Fruit fly (Drosophila melanogaster) whole organism, wandering third instar larva: Measurements from ENCODE around the gene CG31249.
A peak's percentile ranks its signal among the peaks of the same experiment; 100 is the strongest.

Source experiments
- Abd-B ChIP-seq: fragments of >200 bp; optimal IDR thresholded peaks from 2 replicates; lab custom pipeline; 2017; ENCODE audit warnings: missing biosample characterization, missing genetic modification characterization
- Dfd ChIP-seq: fragments of >200 bp; optimal IDR thresholded peaks from 2 replicates; lab custom pipeline; 2017; ENCODE audit warnings: missing biosample characterization, missing genetic modification characterization
- Hnf4 ChIP-seq: fragments of 200-800 bp; sonication (Bioruptor generic); optimal IDR thresholded peaks from 2 replicates; lab custom pipeline; 2016; ENCODE audit warnings: missing biosample characterization, mild to moderate bottlenecking, missing genetic modification characterization
- Hr83 ChIP-seq: fragments of 200-300 bp; sonication (Bioruptor generic); optimal IDR thresholded peaks from 2 replicates; lab custom pipeline; 2016; ENCODE audit warnings: missing biosample characterization, mild to moderate bottlenecking, missing genetic modification characterization, moderate library complexity; ENCODE audit not compliant: poor library complexity, severe bottlenecking
- br ChIP-seq: fragments of 200-800 bp; sonication (Bioruptor generic); optimal IDR thresholded peaks from 2 replicates; lab custom pipeline; 2016; ENCODE audit warnings: missing biosample characterization, missing genetic modification characterization
- ey ChIP-seq: fragments of 200-800 bp; sonication (Bioruptor generic); optimal IDR thresholded peaks from 2 replicates; lab custom pipeline; 2016; ENCODE audit warnings: missing biosample characterization, missing genetic modification characterization
- psq ChIP-seq: fragments of 200-800 bp; sonication (Bioruptor generic); optimal IDR thresholded peaks from 3 replicates; lab custom pipeline; 2017; ENCODE audit warnings: missing biosample characterization, mild to moderate bottlenecking, missing genetic modification characterization, moderate library complexity

DNA sequence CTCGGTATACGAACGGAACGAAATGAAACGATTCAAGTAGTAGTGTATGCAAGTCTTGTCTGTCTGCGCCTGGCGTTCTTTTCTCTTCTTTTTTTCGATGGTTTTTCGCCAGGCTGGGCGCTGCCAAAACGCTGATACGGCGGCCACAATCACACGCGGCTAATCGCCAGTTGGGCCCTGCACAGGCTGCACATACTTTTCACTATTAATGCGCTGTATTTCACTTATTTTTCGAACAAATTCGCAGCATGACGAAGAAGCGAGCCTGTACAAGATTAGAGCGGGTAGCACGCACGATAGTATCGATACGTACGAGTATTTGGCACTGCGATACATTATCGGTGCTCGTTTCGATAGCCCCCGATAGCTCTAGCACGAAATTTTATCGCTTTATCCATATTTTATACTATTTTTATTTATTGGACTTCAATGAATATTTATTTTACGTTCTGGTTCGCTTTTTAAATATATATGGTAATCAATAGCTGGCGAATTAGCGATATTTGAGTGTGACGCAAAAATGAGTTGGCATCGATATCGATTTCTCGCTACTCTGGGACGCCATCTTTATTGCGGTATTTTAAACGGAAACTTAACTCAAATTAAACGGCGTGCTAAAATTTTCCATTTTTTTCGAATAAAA lies 31.3 kb upstream of the CG31249 start, which contains the start of gene osa:
- TF ChIP-seq br = no peak
- TF ChIP-seq Abd-B (GFP tag; lab: Kevin White, UChicago) = no peak
- no peak for TF ChIP-seq Hnf4 (GFP tag; lab: Kevin White, UChicago)
- TF ChIP-seq Dfd (GFP tag; lab: Kevin White, UChicago) = no peak
- no peak for TF ChIP-seq ey (GFP tag; lab: Kevin White, UChicago)
- peak; percentile 25 for TF ChIP-seq Hr83 (GFP tag; lab: Kevin White, UChicago)
- TF ChIP-seq psq (GFP tag; lab: Kevin White, UChicago) = no peak
